Fruit fly (Drosophila melanogaster) whole organism, adult: ENCODE data around the gene RhoGAP93B.

ENCODE experiments used
- CG11617 ChIP-seq: fragments of 200-800 bp; sonication (Bioruptor generic); optimal IDR thresholded peaks from 2 replicates; lab custom pipeline; 2017; ENCODE audit warnings: mild to moderate bottlenecking, missing biosample characterization, missing genetic modification reagents, missing genetic modification characterization
- CG14711 ChIP-seq: fragments of 200-800 bp; sonication (Bioruptor generic); optimal IDR thresholded peaks from 2 replicates; lab custom pipeline; 2018; ENCODE audit warnings: missing biosample characterization, mild to moderate bottlenecking, missing genetic modification characterization, moderate library complexity
- CG5204 ChIP-seq: fragments of 200-800 bp; sonication (Bioruptor generic); optimal IDR thresholded peaks from 2 replicates; lab custom pipeline; 2016; ENCODE audit warnings: missing biosample characterization, missing genetic modification characterization
- CG7101 ChIP-seq: fragments of 200-800 bp; sonication (Bioruptor generic); optimal IDR thresholded peaks from 2 replicates; lab custom pipeline; 2018; ENCODE audit warnings: missing biosample characterization, mild to moderate bottlenecking, missing genetic modification characterization, moderate library complexity
- Clk ChIP-seq: fragments of 200-800 bp; sonication (Bioruptor generic); optimal IDR thresholded peaks from 2 replicates; lab custom pipeline; 2017; ENCODE audit warnings: missing biosample characterization, missing genetic modification characterization
- Hr96 ChIP-seq: fragments of 200-800 bp; sonication (Bioruptor generic); optimal IDR thresholded peaks from 2 replicates; lab custom pipeline; 2016; ENCODE audit warnings: missing biosample characterization, missing genetic modification characterization
- cnc ChIP-seq, 2 experiments: fragments of >200 bp; optimal IDR thresholded peaks; 2 replicates each; lab custom pipeline; 2017
- toe ChIP-seq: fragments of 200-800 bp; sonication (Bioruptor generic); optimal IDR thresholded peaks from 2 replicates; lab custom pipeline; 2016; ENCODE audit warnings: missing biosample characterization, missing genetic modification characterization

DNA sequence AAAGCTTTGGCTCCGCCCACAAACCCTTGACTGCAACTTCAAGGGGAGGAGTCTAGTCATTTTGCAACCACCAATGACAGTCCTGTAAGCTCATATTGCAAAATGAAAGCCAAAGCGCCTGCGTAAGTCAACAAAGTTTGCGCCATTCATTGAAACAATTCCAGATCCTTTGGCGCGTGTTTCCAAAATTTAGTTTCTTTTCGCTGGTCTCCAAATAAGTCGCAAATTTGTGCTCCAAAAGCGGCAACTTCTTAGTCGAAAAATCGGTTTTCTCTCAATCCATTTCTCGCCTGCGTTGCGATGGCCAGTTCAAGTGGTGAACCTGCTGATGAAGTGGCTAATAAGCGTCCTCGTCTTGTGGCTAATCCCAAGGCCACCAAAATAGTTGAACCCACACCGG lies 23.9 kb downstream of the RhoGAP93B start, which contains the start of gene dmrt93B:
- TF ChIP-seq CG5204 (GFP tag; lab: Kevin White, UChicago) (no peak), CG14711 (tag; lab: Kevin White, UChicago) (no peak), Clk (GFP tag; lab: Kevin White, UChicago) (no peak), cnc (optimal IDR thresholded peaks at IDR 0.05; lab: Kevin White, UChicago) (no peak), Hr96 (GFP tag; lab: Kevin White, UChicago) (no peak), CG11617 (GFP tag; lab: Kevin White, UChicago) (no peak), toe (no peak), CG7101 (tag; lab: Kevin White, UChicago) (no peak)
